Fruit fly (Drosophila melanogaster) whole organism, wandering third instar larva: ENCODE measurements around the gene sd.

Source experiments
- Abd-B ChIP-seq: fragments of >200 bp; optimal IDR thresholded peaks from 2 replicates; lab custom pipeline; 2017; ENCODE audit warnings: missing biosample characterization, missing genetic modification characterization
- CG32264 ChIP-seq: fragments of 200-800 bp; sonication (Bioruptor generic); optimal IDR thresholded peaks from 2 replicates; lab custom pipeline; 2016; ENCODE audit warnings: missing biosample characterization, missing genetic modification characterization
- CG9705 ChIP-seq: fragments of 200-800 bp; sonication (Bioruptor generic); optimal IDR thresholded peaks from 2 replicates; lab custom pipeline; 2018; ENCODE audit warnings: missing biosample characterization, mild to moderate bottlenecking, missing genetic modification characterization
- CrebA ChIP-seq: fragments of 200-800 bp; sonication (Bioruptor generic); optimal IDR thresholded peaks from 2 replicates; lab custom pipeline; 2016; ENCODE audit warnings: missing biosample characterization, mild to moderate bottlenecking, missing genetic modification characterization, borderline replicate concordance
- Dfd ChIP-seq: fragments of >200 bp; optimal IDR thresholded peaks from 2 replicates; lab custom pipeline; 2017; ENCODE audit warnings: missing biosample characterization, missing genetic modification characterization
- Hr78 ChIP-seq: fragments of >200 bp; optimal IDR thresholded peaks from 2 replicates; lab custom pipeline; 2017; ENCODE audit warnings: missing biosample characterization, missing genetic modification characterization
- Hr83 ChIP-seq: fragments of 200-300 bp; sonication (Bioruptor generic); optimal IDR thresholded peaks from 2 replicates; lab custom pipeline; 2016; ENCODE audit warnings: missing biosample characterization, mild to moderate bottlenecking, missing genetic modification characterization, moderate library complexity; ENCODE audit not compliant: poor library complexity, severe bottlenecking
- Jra ChIP-seq: sonication (Bioruptor generic); optimal IDR thresholded peaks from 2 replicates; lab custom pipeline; 2016; ENCODE audit warnings: missing biosample characterization, missing genetic modification characterization
- Mio ChIP-seq: sonication (Bioruptor generic); optimal IDR thresholded peaks from 2 replicates; lab custom pipeline; 2016; ENCODE audit warnings: missing biosample characterization, missing genetic modification characterization
- Myc ChIP-seq: fragments of >200 bp; optimal IDR thresholded peaks from 2 replicates; lab custom pipeline; 2017
- N ChIP-seq: fragments of >200 bp; optimal IDR thresholded peaks from 2 replicates; lab custom pipeline; 2018; ENCODE audit warnings: missing biosample characterization, missing external identifiers, missing genetic modification characterization
- OdsH ChIP-seq: fragments of 200-800 bp; sonication (Bioruptor generic); optimal IDR thresholded peaks from 2 replicates; lab custom pipeline; 2016; ENCODE audit warnings: missing biosample characterization, mild to moderate bottlenecking, missing genetic modification characterization
- Rel ChIP-seq, 2 experiments: fragments of 200-800 bp; sonication (Bioruptor generic) in 1 of 2; optimal IDR thresholded peaks; 2 replicates in 1 of 2; 3 replicates in 1 of 2; lab custom pipeline; 2016 to 2019; ENCODE audit warnings: mild to moderate bottlenecking in 2 of 2, missing biosample characterization in 2 of 2, missing genetic modification characterization in 2 of 2, moderate library complexity in 1 of 2
- br ChIP-seq: fragments of 200-800 bp; sonication (Bioruptor generic); optimal IDR thresholded peaks from 2 replicates; lab custom pipeline; 2016; ENCODE audit warnings: missing biosample characterization, missing genetic modification characterization
- brk ChIP-seq: fragments of 200-800 bp; sonication (Bioruptor generic); optimal IDR thresholded peaks from 2 replicates; lab custom pipeline; 2016; ENCODE audit warnings: missing biosample characterization, mild to moderate bottlenecking, missing genetic modification characterization
- dl ChIP-seq, 2 experiments: fragments of 175-275, 200-275 bp in 1 of 2; fragments of 200-275 bp in 1 of 2; sonication (Bioruptor generic); optimal IDR thresholded peaks; lab custom pipeline; 2018; ENCODE audit warnings: mild to moderate bottlenecking in 2 of 2, missing biosample characterization in 2 of 2, missing genetic modification characterization in 2 of 2, moderate library complexity in 2 of 2; ENCODE audit not compliant: partially characterized antibody in 2 of 2, insufficient read depth in 1 of 2
- dsf ChIP-seq: sonication (Bioruptor generic); optimal IDR thresholded peaks from 2 replicates; lab custom pipeline; 2016; ENCODE audit warnings: missing biosample characterization, missing genetic modification characterization, borderline replicate concordance
- ey ChIP-seq: fragments of 200-800 bp; sonication (Bioruptor generic); optimal IDR thresholded peaks from 2 replicates; lab custom pipeline; 2016; ENCODE audit warnings: missing biosample characterization, missing genetic modification characterization
- foxo ChIP-seq, 2 experiments: fragments of 200-800 bp; sonication (Bioruptor generic); optimal IDR thresholded peaks; 2 replicates in 1 of 2; 3 replicates in 1 of 2; lab custom pipeline; 2016 to 2017; ENCODE audit warnings: missing biosample characterization in 2 of 2, missing genetic modification characterization in 2 of 2
- fru ChIP-seq: fragments of 200-800 bp; sonication (Bioruptor generic); optimal IDR thresholded peaks from 3 replicates; lab custom pipeline; 2016; ENCODE audit warnings: missing biosample characterization, mild to moderate bottlenecking, missing genetic modification characterization
- h ChIP-seq: fragments of 200-800 bp; sonication (Bioruptor generic); optimal IDR thresholded peaks from 3 replicates; lab custom pipeline; 2016; ENCODE audit warnings: missing biosample characterization, mild to moderate bottlenecking, missing genetic modification characterization
- jim ChIP-seq: fragments of 175-275, 200-325 bp; sonication (Bioruptor generic); optimal IDR thresholded peaks from 2 replicates; lab custom pipeline; 2016; ENCODE audit warnings: missing biosample characterization, mild to moderate bottlenecking, missing genetic modification characterization
- lola ChIP-seq: fragments of >200 bp; optimal IDR thresholded peaks from 2 replicates; lab custom pipeline; 2017; ENCODE audit warnings: missing biosample characterization, missing genetic modification characterization
- psq ChIP-seq: fragments of 200-800 bp; sonication (Bioruptor generic); optimal IDR thresholded peaks from 3 replicates; lab custom pipeline; 2017; ENCODE audit warnings: missing biosample characterization, mild to moderate bottlenecking, missing genetic modification characterization, moderate library complexity
- rgr ChIP-seq: fragments of 200-800 bp; sonication (Bioruptor generic); optimal IDR thresholded peaks from 3 replicates; lab custom pipeline; 2016; ENCODE audit warnings: missing biosample characterization, mild to moderate bottlenecking, missing genetic modification characterization
- sage ChIP-seq: fragments of 200-800 bp; sonication (Bioruptor generic); optimal IDR thresholded peaks from 2 replicates; lab custom pipeline; 2016; ENCODE audit warnings: missing biosample characterization, mild to moderate bottlenecking, missing genetic modification characterization
- sv ChIP-seq: fragments of 200-800 bp; sonication (Bioruptor generic); optimal IDR thresholded peaks from 3 replicates; lab custom pipeline; 2016; ENCODE audit warnings: missing biosample characterization, missing genetic modification characterization
- usp ChIP-seq: fragments of >200 bp; optimal IDR thresholded peaks from 2 replicates; lab custom pipeline; 2017; ENCODE audit warnings: missing biosample characterization, missing genetic modification characterization
- woc ChIP-seq: sonication (Bioruptor generic); optimal IDR thresholded peaks from 2 replicates; lab custom pipeline; 2016; ENCODE audit warnings: missing biosample characterization, mild to moderate bottlenecking, missing genetic modification characterization

Gene sd

dm6 chrX:15867863-15868262, 63.7 kb downstream of the sd start, which contains the start of gene Gapdh2 (continued):
- TF ChIP-seq psq (GFP tag; lab: Kevin White, UChicago) (peak; percentile 99), ey (GFP tag; lab: Kevin White, UChicago) (peak; percentile 99), br (GFP tag; lab: Kevin White, UChicago) (peak; percentile 99)

- TF ChIP-seq Mio (no peak), br (GFP tag; lab: Kevin White, UChicago) (no peak), CrebA (GFP tag; lab: Kevin White, UChicago) (no peak), jim (no peak), usp (GFP tag; lab: Kevin White, UChicago) (no peak)
These were observed 64.6 kb downstream of the sd start for dm6 chrX:15868781-15869180.

- TF ChIP-seq Jra (GFP tag; lab: Kevin White, UChicago) (no peak), fru (peak; percentile 2), lola (no peak), Rel (GFP tag; optimal IDR thresholded peaks at IDR 0.05; lab: Kevin White, UChicago) (no peak), Rel (tag; optimal IDR thresholded peaks at IDR 0.05; lab: Kevin White, UChicago) (peak; percentile 19), Myc (lab: Kevin White, UChicago) (no peak), woc (GFP tag; lab: Kevin White, UChicago) (no peak), br (GFP tag; lab: Kevin White, UChicago) (no peak), dsf (GFP tag; lab: Kevin White, UChicago) (no peak), Hr83 (GFP tag; lab: Kevin White, UChicago) (no peak), foxo (GFP tag; optimal IDR thresholded peaks at IDR 0.05; lab: Kevin White, UChicago) (peak in 1 of 2 experiments; percentile 9), Hr78 (GFP tag; lab: Kevin White, UChicago) (no peak), N (GFP tag; lab: Kevin White, UChicago) (peak; percentile 65)
- TF ChIP-seq, all 38 proteins: peak for 4
These were observed 65.7 kb downstream of the sd start, which contains the start of gene CG16952 for dm6 chrX:15869843-15870242. Gene CG16952, plus strand, starts transcription at chrX:15870183.

- TF ChIP-seq sv (GFP tag; lab: Kevin White, UChicago), result peak; percentile 23
- TF ChIP-seq CG32264, result no peak
- TF ChIP-seq OdsH (GFP tag; lab: Kevin White, UChicago), result peak; percentile 27
- TF ChIP-seq dl (GFP tag; optimal IDR thresholded peaks at IDR 0.05; lab: Kevin White, UChicago; ENCODE audit: insufficient read depth in 1 of 2, partially characterized antibody in 2 of 2), result no peak
- no peak for TF ChIP-seq sage (GFP tag; lab: Kevin White, UChicago)
- TF ChIP-seq CG9705 (GFP tag; lab: Kevin White, UChicago), result peak; percentile 43
- TF ChIP-seq Jra (GFP tag; lab: Kevin White, UChicago), result peak; percentile 44
- TF ChIP-seq psq (GFP tag; lab: Kevin White, UChicago), result peak; percentile 21
- TF ChIP-seq Mio, result no peak
- TF ChIP-seq Hr83 (GFP tag; lab: Kevin White, UChicago), result peak; percentile 27
These were observed 66.9 kb downstream of the sd start for dm6 chrX:15870777-15871757.

dm6 chrX:15874437-15874836, 70.3 kb downstream of the sd start:
- no peak for TF ChIP-seq rgr (GFP tag; lab: Kevin White, UChicago)
- no peak for TF ChIP-seq OdsH (GFP tag; lab: Kevin White, UChicago)
- TF ChIP-seq dl (GFP tag; optimal IDR thresholded peaks at IDR 0.05; lab: Kevin White, UChicago; ENCODE audit: insufficient read depth in 1 of 2, partially characterized antibody in 2 of 2), result no peak
- TF ChIP-seq woc (GFP tag; lab: Kevin White, UChicago), result no peak
- no peak for TF ChIP-seq CG32264
- no peak for TF ChIP-seq sv (GFP tag; lab: Kevin White, UChicago)
- no peak for TF ChIP-seq N (GFP tag; lab: Kevin White, UChicago)
- TF ChIP-seq Jra (GFP tag; lab: Kevin White, UChicago), result no peak
- TF ChIP-seq Dfd (GFP tag; lab: Kevin White, UChicago), result no peak
- no peak for TF ChIP-seq brk (GFP tag; lab: Kevin White, UChicago)
- TF ChIP-seq h (GFP tag; lab: Kevin White, UChicago), result no peak
- TF ChIP-seq br (GFP tag; lab: Kevin White, UChicago), result no peak
- TF ChIP-seq CG9705 (GFP tag; lab: Kevin White, UChicago), result no peak
- TF ChIP-seq Abd-B (GFP tag; lab: Kevin White, UChicago), result no peak
- TF ChIP-seq Mio, result no peak
- no peak for TF ChIP-seq Rel (GFP tag; optimal IDR thresholded peaks at IDR 0.05; lab: Kevin White, UChicago)
- TF ChIP-seq Rel (tag; optimal IDR thresholded peaks at IDR 0.05; lab: Kevin White, UChicago), result no peak
